Worm (Caenorhabditis elegans): ENCODE results near the gene mec-1.

- TF ChIP-seq mdl-1 (tag; optimal IDR thresholded peaks at IDR 0.05) (no peak), egl-27 (tag; optimal IDR thresholded peaks at IDR 0.05) (no peak), fos-1 (tag; optimal IDR thresholded peaks at IDR 0.05) (no peak), nhr-11 (tag; optimal IDR thresholded peaks at IDR 0.05) (no peak), ama-1 (optimal IDR thresholded peaks at IDR 0.05) (no peak), blmp-1 (tag; optimal IDR thresholded peaks at IDR 0.05) (no peak)
Measured at ce11 chrV:7012617-7013016, 56.3 kb downstream of the mec-1 start, which contains the start of gene srw-127.
